Fruit fly (Drosophila melanogaster): ENCODE measurements around the gene Taf12.

The Taf12 gene

DNA sequence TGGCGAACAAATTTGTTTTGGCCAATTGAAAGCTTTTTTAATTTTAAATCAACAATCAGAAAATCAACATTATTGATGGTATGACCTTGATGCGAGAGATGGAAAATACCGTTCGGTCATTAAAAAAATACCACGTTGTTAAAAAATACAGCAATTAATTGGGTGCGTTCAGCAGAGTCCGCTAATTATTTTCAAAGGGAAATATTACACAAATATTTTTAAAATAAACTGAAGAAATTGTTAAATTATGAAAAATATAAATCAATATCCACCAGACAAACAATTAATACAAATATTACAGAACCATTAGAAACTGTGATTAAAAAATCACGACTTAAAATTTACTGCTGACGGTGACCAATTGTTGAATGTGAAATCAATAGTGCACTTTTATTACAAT lies 1.5 kb downstream of the Taf12 start, which contains the start of gene CG18476 (continued):
- TF ChIP-seq NK7.1 (GFP tag; optimal IDR thresholded peaks at IDR 0.05) (peak; percentile 48), nau (GFP tag; optimal IDR thresholded peaks at IDR 0.05) (no peak), Side (GFP tag; optimal IDR thresholded peaks at IDR 0.05) (peak; percentile 38), Dp (GFP tag; optimal IDR thresholded peaks at IDR 0.05) (peak; percentile 33), hbn (GFP tag; IDR thresholded peaks at IDR 0.05; ENCODE audit: partially characterized antibody) (no peak), HmgD (GFP tag; optimal IDR thresholded peaks at IDR 0.05) (no peak), B-H2 (GFP tag; optimal IDR thresholded peaks at IDR 0.05) (peak; percentile 78), inv (GFP tag; IDR thresholded peaks at IDR 0.05; ENCODE audit: partially characterized antibody) (no peak), BEAF-32 (GFP tag; optimal IDR thresholded peaks at IDR 0.05) (peak; percentile 26), sens-2 (GFP tag; IDR thresholded peaks at IDR 0.05) (peak; percentile 62), lola (GFP tag; optimal IDR thresholded peaks at IDR 0.05) (peak in 1 of 3 experiments; percentile 90), Nf-YA (GFP tag; IDR thresholded peaks at IDR 0.05) (peak; percentile 79), row (GFP tag; IDR thresholded peaks at IDR 0.05) (peak; percentile 96), CG6272 (GFP tag; IDR thresholded peaks at IDR 0.05) (peak; percentile 93), CG7271 (tag; optimal IDR thresholded peaks at IDR 0.05) (peak; percentile 84), Elba2 (GFP tag; optimal IDR thresholded peaks at IDR 0.05) (peak; percentile 38), Ets97D (GFP tag; optimal IDR thresholded peaks at IDR 0.05) (peak; percentile 61), D19A (tag; optimal IDR thresholded peaks at IDR 0.05) (peak; percentile 87), nom (GFP tag; optimal IDR thresholded peaks at IDR 0.05) (peak; percentile 78), CG15073 (GFP tag; optimal IDR thresholded peaks at IDR 0.05) (no peak), CG8944 (GFP tag; optimal IDR thresholded peaks at IDR 0.05) (peak; percentile 36), CG15011 (GFP tag; optimal IDR thresholded peaks at IDR 0.05) (peak; percentile 76), lbe (GFP tag; optimal IDR thresholded peaks at IDR 0.05) (peak; percentile 79), CG4404 (GFP tag; IDR thresholded peaks at IDR 0.05) (peak; percentile 87), CG10979 (tag; optimal IDR thresholded peaks at IDR 0.05) (peak; percentile 93), mam (GFP tag; optimal IDR thresholded peaks at IDR 0.05) (peak; percentile 80), en (GFP tag; optimal IDR thresholded peaks at IDR 0.05) (peak; percentile 13), dan (GFP tag; IDR thresholded peaks at IDR 0.05) (peak; percentile 12; the same call in 1 of the 2 replicates), CG15601 (tag; optimal IDR thresholded peaks at IDR 0.05) (peak; percentile 91), Xbp1 (GFP tag; optimal IDR thresholded peaks at IDR 0.05) (peak; percentile 93), zf30C (GFP tag; optimal IDR thresholded peaks at IDR 0.05) (no peak), Taf1 (GFP tag; IDR thresholded peaks at IDR 0.05) (peak; percentile 73), CG31365 (tag; optimal IDR thresholded peaks at IDR 0.05) (peak; percentile 32), wor (GFP tag; IDR thresholded peaks at IDR 0.05) (peak; percentile 85), peb (GFP tag; IDR thresholded peaks at IDR 0.05) (peak; percentile 83), Opbp (GFP tag; IDR thresholded peaks at IDR 0.05; ENCODE audit: partially characterized antibody) (no peak), NFAT (GFP tag; IDR thresholded peaks at IDR 0.05) (peak; percentile 90), CG2712 (tag; optimal IDR thresholded peaks at IDR 0.05) (peak; percentile 96), Awh (GFP tag; IDR thresholded peaks at IDR 0.05) (peak; percentile 94), pan (optimal IDR thresholded peaks at IDR 0.05) (no peak), pan (GFP tag; optimal IDR thresholded peaks at IDR 0.05 in 1 of 2, IDR thresholded peaks at IDR 0.05 in 1 of 2) (peak in 1 of 2 experiments; percentile 97), CG1832 (GFP tag; optimal IDR thresholded peaks at IDR 0.05) (no peak), dmrt11E (tag; optimal IDR thresholded peaks at IDR 0.05) (peak; percentile 92), CG2875 (GFP tag; optimal IDR thresholded peaks at IDR 0.05) (peak; percentile 52), tgo (GFP tag; IDR thresholded peaks at IDR 0.05) (peak; percentile 94), CG2129 (GFP tag; IDR thresholded peaks at IDR 0.05; ENCODE audit: partially characterized antibody) (no peak), CG4360 (GFP tag; IDR thresholded peaks at IDR 0.05) (peak; percentile 50; the same call in 1 of the 2 replicates), Bdp1 (GFP tag; optimal IDR thresholded peaks at IDR 0.05) (peak; percentile 29), Nf-YC (tag; optimal IDR thresholded peaks at IDR 0.05) (peak; percentile 84), pum (GFP tag; optimal IDR thresholded peaks at IDR 0.05) (peak; percentile 71), sr (GFP tag; IDR thresholded peaks at IDR 0.05) (peak; percentile 54; the same call in 1 of the 3 replicates)

Measured in whole organism, embryonic.